Worm (Caenorhabditis elegans) whole organism, L1 larva: ENCODE data around the gene ttc-4.

Source experiments
- C04F5.9 ChIP-seq: sonication (generic microtip); optimal IDR thresholded peaks from 2 replicates; lab custom pipeline; 2016; ENCODE audit warnings: missing genetic modification characterization, missing compliant biosample characterization
- C16A3.4 ChIP-seq: fragments of 150-350 bp; optimal IDR thresholded peaks from 2 replicates; lab custom pipeline; 2014; ENCODE audit warnings: missing biosample characterization, missing genetic modification characterization
- C34B4.2 ChIP-seq: sonication (generic microtip); optimal IDR thresholded peaks from 2 replicates; lab custom pipeline; 2017; ENCODE audit warnings: mild to moderate bottlenecking, missing genetic modification characterization, missing compliant biosample characterization
- aha-1 ChIP-seq: fragments of 150-350 bp; optimal IDR thresholded peaks from 2 replicates; lab custom pipeline; 2014; ENCODE audit warnings: missing biosample characterization, missing genetic modification characterization
- ceh-63 ChIP-seq: fragments of 200-800 bp; sonication (Bioruptor generic); optimal IDR thresholded peaks from 2 replicates; lab custom pipeline; 2018; ENCODE audit warnings: mild to moderate bottlenecking, missing genetic modification characterization, missing compliant biosample characterization
- dpl-1 ChIP-seq, 3 experiments: fragments of 150-350 bp in 2 of 3; sonication (generic microtip) in 1 of 3; optimal IDR thresholded peaks; 2 replicates each; lab custom pipeline; 2014 to 2017; ENCODE audit warnings: missing biosample characterization in 3 of 3, missing genetic modification characterization in 3 of 3, missing genetic modification reagents in 3 of 3
- dsc-1 ChIP-seq: sonication (generic microtip); optimal IDR thresholded peaks from 2 replicates; lab custom pipeline; 2016; ENCODE audit warnings: mild to moderate bottlenecking, missing genetic modification characterization, missing compliant biosample characterization
- efl-1 ChIP-seq, 4 experiments: fragments of 150-350 bp; optimal IDR thresholded peaks in 3 of 4; peaks in 1 of 4; 1 replicate in 1 of 4; 2 replicates in 3 of 4; lab custom pipeline; 2014; ENCODE audit warnings: missing biosample characterization in 2 of 4, missing genetic modification characterization in 2 of 4, missing genetic modification reagents in 2 of 4
- elt-2 ChIP-seq: sonication (generic microtip); optimal IDR thresholded peaks from 2 replicates; lab custom pipeline; 2016; ENCODE audit warnings: missing genetic modification characterization, mild to moderate bottlenecking, inconsistent platforms, missing compliant biosample characterization, missing genetic modification reagents
- fkh-10 ChIP-seq: sonication (generic microtip); optimal IDR thresholded peaks from 2 replicates; lab custom pipeline; 2017; ENCODE audit warnings: missing biosample characterization, missing genetic modification reagents, missing genetic modification characterization
- fkh-8 ChIP-seq: sonication (generic microtip); optimal IDR thresholded peaks from 2 replicates; lab custom pipeline; 2016; ENCODE audit warnings: mild to moderate bottlenecking, missing genetic modification characterization, missing compliant biosample characterization
- hpl-2 ChIP-seq: fragments of 150-350 bp; optimal IDR thresholded peaks from 2 replicates; lab custom pipeline; 2014; ENCODE audit warnings: missing biosample characterization, missing genetic modification reagents, missing genetic modification characterization
- irx-1 ChIP-seq: sonication (generic microtip); optimal IDR thresholded peaks from 2 replicates; lab custom pipeline; 2016; ENCODE audit warnings: missing genetic modification characterization, missing compliant biosample characterization
- lin-35 ChIP-seq, 2 experiments: fragments of 150-350 bp; optimal IDR thresholded peaks; 2 replicates each; lab custom pipeline; 2014; ENCODE audit warnings: missing biosample characterization in 2 of 2, missing genetic modification characterization in 2 of 2, missing genetic modification reagents in 2 of 2
- lin-39 ChIP-seq: fragments of 150-350 bp; optimal IDR thresholded peaks from 2 replicates; lab custom pipeline; 2014; ENCODE audit warnings: missing biosample characterization, missing genetic modification reagents, missing genetic modification characterization
- mab-9 ChIP-seq: fragments of 200-800 bp; sonication (Bioruptor generic); IDR thresholded peaks from 2 replicates; pipeline ENCODE4 v1.3.6; 2022; ENCODE audit warnings: missing genetic modification reagents, missing genetic modification characterization, missing compliant biosample characterization
- mdl-1 ChIP-seq, 2 experiments: fragments of 150-350 bp; optimal IDR thresholded peaks; 2 replicates each; lab custom pipeline; 2014 to 2017; ENCODE audit warnings: missing biosample characterization in 2 of 2, missing genetic modification characterization in 2 of 2, inconsistent platforms in 1 of 2
- mep-1 ChIP-seq: fragments of 150-350 bp; optimal IDR thresholded peaks from 2 replicates; lab custom pipeline; 2014; ENCODE audit warnings: missing biosample characterization, missing genetic modification characterization
- nhr-11 ChIP-seq: fragments of 150-350 bp; optimal IDR thresholded peaks from 2 replicates; lab custom pipeline; 2014; ENCODE audit warnings: missing biosample characterization, missing genetic modification characterization
- nhr-12 ChIP-seq: sonication (generic microtip); optimal IDR thresholded peaks from 2 replicates; lab custom pipeline; 2017; ENCODE audit warnings: missing biosample characterization, missing genetic modification characterization
- nhr-237 ChIP-seq: fragments of 150-350 bp; optimal IDR thresholded peaks from 2 replicates; lab custom pipeline; 2014; ENCODE audit warnings: missing biosample characterization, missing genetic modification characterization
- nhr-47 ChIP-seq: sonication (generic microtip); optimal IDR thresholded peaks from 2 replicates; lab custom pipeline; 2016; ENCODE audit warnings: mild to moderate bottlenecking, missing genetic modification characterization, moderate library complexity, missing compliant biosample characterization
- nhr-71 ChIP-seq: sonication (generic microtip); optimal IDR thresholded peaks from 2 replicates; lab custom pipeline; 2016; ENCODE audit warnings: mild to moderate bottlenecking, missing genetic modification characterization, moderate library complexity, missing compliant biosample characterization
- nhr-76 ChIP-seq: sonication (generic microtip); optimal IDR thresholded peaks from 2 replicates; lab custom pipeline; 2017; ENCODE audit warnings: missing biosample characterization, missing genetic modification characterization
- nhr-77 ChIP-seq: fragments of 150-350 bp; optimal IDR thresholded peaks from 2 replicates; lab custom pipeline; 2014; ENCODE audit warnings: missing biosample characterization, missing genetic modification characterization
- nhr-84 ChIP-seq: sonication (generic microtip); optimal IDR thresholded peaks from 2 replicates; lab custom pipeline; 2017; ENCODE audit warnings: missing biosample characterization, missing genetic modification characterization
- skn-1 ChIP-seq: fragments of 150-350 bp; optimal IDR thresholded peaks from 2 replicates; lab custom pipeline; 2014; ENCODE audit warnings: missing biosample characterization, missing genetic modification characterization
- snpc-4 ChIP-seq: fragments of 150-350 bp; optimal IDR thresholded peaks from 2 replicates; lab custom pipeline; 2014; ENCODE audit warnings: missing biosample characterization, missing genetic modification characterization
- snu-23 ChIP-seq: sonication (generic microtip); optimal IDR thresholded peaks from 2 replicates; lab custom pipeline; 2016; ENCODE audit warnings: missing genetic modification characterization, missing compliant biosample characterization
- sox-4 ChIP-seq: sonication (generic microtip); optimal IDR thresholded peaks from 2 replicates; lab custom pipeline; 2016; ENCODE audit warnings: missing genetic modification characterization, missing compliant biosample characterization
- sup-37 ChIP-seq: fragments of 200-800 bp; sonication (Bioruptor generic); optimal IDR thresholded peaks from 2 replicates; lab custom pipeline; 2018; ENCODE audit warnings: mild to moderate bottlenecking, missing genetic modification characterization, missing compliant biosample characterization
- swsn-7 ChIP-seq: sonication (generic microtip); optimal IDR thresholded peaks from 2 replicates; lab custom pipeline; 2016; ENCODE audit warnings: missing genetic modification characterization, missing compliant biosample characterization
- tlp-1 ChIP-seq: fragments of 150-350 bp; optimal IDR thresholded peaks from 2 replicates; lab custom pipeline; 2014; ENCODE audit warnings: missing biosample characterization, missing genetic modification characterization
- unc-130 ChIP-seq: fragments of 150-350 bp; optimal IDR thresholded peaks from 2 replicates; lab custom pipeline; 2017; ENCODE audit warnings: missing biosample characterization, missing genetic modification characterization, inconsistent platforms
- unc-62 ChIP-seq: fragments of 150-350 bp; optimal IDR thresholded peaks from 2 replicates; lab custom pipeline; 2014; ENCODE audit warnings: missing biosample characterization, missing genetic modification reagents, missing genetic modification characterization
- unc-86 ChIP-seq: sonication (generic microtip); optimal IDR thresholded peaks from 2 replicates; lab custom pipeline; 2016; ENCODE audit warnings: missing genetic modification characterization, missing compliant biosample characterization
- unc-98 ChIP-seq: fragments of 200-800 bp; sonication (Bioruptor generic); IDR thresholded peaks from 2 replicates; pipeline ENCODE4 v1.3.6; 2022; ENCODE audit warnings: missing genetic modification characterization, missing compliant biosample characterization
- xbp-1 ChIP-seq: sonication (generic microtip); optimal IDR thresholded peaks from 2 replicates; lab custom pipeline; 2016; ENCODE audit warnings: missing genetic modification characterization, missing compliant biosample characterization
- zip-4 ChIP-seq: fragments of 200-800 bp; sonication (Bioruptor generic); optimal IDR thresholded peaks from 2 replicates; lab custom pipeline; 2018; ENCODE audit warnings: mild to moderate bottlenecking, missing genetic modification characterization, moderate library complexity, missing compliant biosample characterization

Gene ttc-4

ce11 chrII:5544764-5545163, 49.8 kb upstream of the ttc-4 start, which contains the start of gene ins-13:
Gene ins-13, minus strand, starts transcription at chrII:5544864.
- TF ChIP-seq nhr-77 (tag; lab: Kevin White, UChicago) (no peak), nhr-11 (no peak), dsc-1 (tag; lab: Kevin White, UChicago) (no peak), sox-4 (tag; lab: Kevin White, UChicago) (no peak), nhr-71 (tag; lab: Kevin White, UChicago) (no peak), unc-130 (no peak), zip-4 (GFP tag; lab: Kevin White, UChicago) (no peak), skn-1 (tag; lab: Kevin White, UChicago) (no peak), lin-39 (tag; lab: Kevin White, UChicago) (no peak), nhr-237 (tag; lab: Kevin White, UChicago) (no peak), unc-98 (GFP tag; lab: Robert Waterston, UW) (no peak), lin-35 (GFP tag; optimal IDR thresholded peaks at IDR 0.05; lab: Kevin White, UChicago) (no peak), hpl-2 (GFP tag; lab: Kevin White, UChicago) (no peak)

ce11 chrII:5547442-5547894, 47.0 kb upstream of the ttc-4 start, which contains the start of gene acdh-2:
Gene acdh-2, minus strand, starts transcription at chrII:5547492.
- peak; percentile 22 for TF ChIP-seq snu-23 (GFP tag; lab: Kevin White, UChicago)
- TF ChIP-seq aha-1 (tag; lab: Kevin White, UChicago): no peak
- peak; percentile 51 for TF ChIP-seq nhr-71 (tag; lab: Kevin White, UChicago)
- TF ChIP-seq hpl-2 (GFP tag; lab: Kevin White, UChicago): no peak
- no peak for TF ChIP-seq unc-62 (GFP tag; lab: Kevin White, UChicago)

ce11 chrII:5549746-5550145, 44.8 kb upstream of the ttc-4 start, which contains the start of gene C17C3.6:
Gene C17C3.6, plus strand, starts transcription at chrII:5550046.
- TF ChIP-seq nhr-76 (no peak), efl-1 (optimal IDR thresholded peaks at IDR 0.05; lab: Kevin White, UChicago) (no peak), efl-1 (GFP tag; optimal IDR thresholded peaks at IDR 0.05 in 1 of 2; lab: Kevin White, UChicago) (no peak), mab-9 (GFP tag; lab: Robert Waterston, UW) (no peak), fkh-8 (tag; lab: Kevin White, UChicago) (no peak), swsn-7 (tag; lab: Kevin White, UChicago) (no peak), C16A3.4 (no peak), mdl-1 (tag; optimal IDR thresholded peaks at IDR 0.05; lab: Kevin White, UChicago) (no peak), snpc-4 (tag; lab: Kevin White, UChicago) (no peak), dpl-1 (GFP tag; optimal IDR thresholded peaks at IDR 0.05; lab: Kevin White, UChicago) (no peak), C04F5.9 (tag; lab: Kevin White, UChicago) (no peak), elt-2 (tag; lab: Kevin White, UChicago) (no peak), tlp-1 (tag; lab: Kevin White, UChicago) (no peak), hpl-2 (GFP tag; lab: Kevin White, UChicago) (no peak), nhr-84 (tag; lab: Kevin White, UChicago) (no peak), nhr-12 (tag; lab: Kevin White, UChicago) (no peak), sup-37 (GFP tag; lab: Kevin White, UChicago) (no peak), C34B4.2 (no peak), mep-1 (no peak), nhr-47 (tag; lab: Kevin White, UChicago) (no peak)

ce11 chrII:5551517-5551916, 43.0 kb upstream of the ttc-4 start, which contains the start of gene C17C3.5:
Gene C17C3.5, plus strand, starts transcription at chrII:5551817.
- TF ChIP-seq snpc-4 (tag; lab: Kevin White, UChicago): no peak
- TF ChIP-seq lin-39 (tag; lab: Kevin White, UChicago): no peak
- TF ChIP-seq zip-4 (GFP tag; lab: Kevin White, UChicago): no peak
- TF ChIP-seq xbp-1 (tag; lab: Kevin White, UChicago): no peak
- no peak for TF ChIP-seq nhr-11
- TF ChIP-seq unc-86 (tag; lab: Kevin White, UChicago): no peak
- TF ChIP-seq ceh-63: no peak
- TF ChIP-seq irx-1 (tag; lab: Kevin White, UChicago): no peak
- TF ChIP-seq fkh-10 (GFP tag; lab: Kevin White, UChicago): no peak
